Worm (Caenorhabditis elegans) whole organism, young adult: ENCODE results near the gene F56C9.8.

Experiments
- F23B12.7 ChIP-seq: sonication (generic microtip); optimal IDR thresholded peaks from 2 replicates; lab custom pipeline; 2017; ENCODE audit warnings: missing genetic modification characterization, mild to moderate bottlenecking, missing compliant biosample characterization, antibody characterized with exemption, moderate library complexity; ENCODE audit not compliant: insufficient read depth
- F52B5.7 ChIP-seq: sonication (generic microtip); optimal IDR thresholded peaks from 2 replicates; lab custom pipeline; 2016; ENCODE audit warnings: mild to moderate bottlenecking, missing genetic modification characterization, missing compliant biosample characterization
- K12H6.12 ChIP-seq: fragments of 200-800 bp; sonication (Bioruptor generic); optimal IDR thresholded peaks from 2 replicates; lab custom pipeline; 2018; ENCODE audit warnings: mild to moderate bottlenecking, missing genetic modification characterization, missing compliant biosample characterization
- Y56A3A.18 ChIP-seq: fragments of 200-800 bp; sonication (Bioruptor generic); IDR thresholded peaks from 2 replicates; pipeline ENCODE4 v1.3.6; 2022; ENCODE audit warnings: missing genetic modification reagents, missing genetic modification characterization, missing compliant biosample characterization
- Y79H2A.3 ChIP-seq: fragments of 200-800 bp; sonication (Bioruptor generic); conservative IDR thresholded peaks from 2 replicates; pipeline ENCODE4 v1.3.6; 2022; ENCODE audit warnings: missing genetic modification reagents, missing genetic modification characterization, missing compliant biosample characterization
- aptf-2 ChIP-seq: fragments of 200-800 bp; sonication (Bioruptor generic); conservative IDR thresholded peaks from 2 replicates; pipeline ENCODE4 v1.3.6; 2022; ENCODE audit warnings: missing genetic modification reagents, missing genetic modification characterization, missing compliant biosample characterization
- athp-1 ChIP-seq: sonication (generic microtip); optimal IDR thresholded peaks from 2 replicates; lab custom pipeline; 2017; ENCODE audit warnings: mild to moderate bottlenecking, missing genetic modification characterization, missing compliant biosample characterization
- attf-3 ChIP-seq: fragments of 200-800 bp; sonication (Bioruptor generic); conservative IDR thresholded peaks from 2 replicates; pipeline ENCODE4 v1.3.6; 2022; ENCODE audit warnings: missing genetic modification reagents, missing genetic modification characterization, missing compliant biosample characterization
- attf-5 ChIP-seq: fragments of 200-800 bp; sonication (Bioruptor generic); optimal IDR thresholded peaks from 2 replicates; lab custom pipeline; 2018; ENCODE audit warnings: mild to moderate bottlenecking, missing genetic modification characterization, missing compliant biosample characterization
- bed-1 ChIP-seq: fragments of 200-800 bp; sonication (Bioruptor generic); IDR thresholded peaks from 2 replicates; pipeline ENCODE4 v1.3.6; 2022; ENCODE audit warnings: missing genetic modification reagents, missing genetic modification characterization, missing compliant biosample characterization
- ccch-3 ChIP-seq: fragments of 200-800 bp; sonication (Bioruptor generic); optimal IDR thresholded peaks from 2 replicates; lab custom pipeline; 2018; ENCODE audit warnings: mild to moderate bottlenecking, missing genetic modification characterization, missing compliant biosample characterization
- cebp-1 ChIP-seq, 2 experiments: fragments of 200-800 bp in 1 of 2; sonication (Bioruptor generic) in 1 of 2; sonication (generic microtip) in 1 of 2; IDR thresholded peaks in 1 of 2; optimal IDR thresholded peaks in 1 of 2; 2 replicates each; pipeline versions ENCODE4 v1.3.6 to Lab custom; 2017 to 2022; ENCODE audit warnings: missing compliant biosample characterization in 2 of 2, missing genetic modification characterization in 2 of 2, mild to moderate bottlenecking in 1 of 2, missing genetic modification reagents in 1 of 2, moderate library complexity in 1 of 2
- ceh-100 ChIP-seq: fragments of 200-800 bp; sonication (Bioruptor generic); IDR thresholded peaks from 2 replicates; pipeline ENCODE4 v1.3.6; 2022; ENCODE audit warnings: missing genetic modification reagents, missing genetic modification characterization, missing compliant biosample characterization
- ceh-58 ChIP-seq: fragments of 200-800 bp; sonication (Bioruptor generic); IDR thresholded peaks from 2 replicates; pipeline ENCODE4 v1.3.6; 2022; ENCODE audit warnings: missing genetic modification characterization, missing compliant biosample characterization
- die-1 ChIP-seq: sonication (generic microtip); optimal IDR thresholded peaks from 2 replicates; lab custom pipeline; 2016; ENCODE audit warnings: missing genotype, mild to moderate bottlenecking, missing genetic modification characterization, missing compliant biosample characterization
- egl-18 ChIP-seq: fragments of 200-800 bp; sonication (Bioruptor generic); IDR thresholded peaks from 2 replicates; pipeline ENCODE4 v1.3.6; 2022; ENCODE audit warnings: missing genetic modification reagents, missing genetic modification characterization, missing compliant biosample characterization
- egl-44 ChIP-seq: fragments of 200-800 bp; sonication (Bioruptor generic); IDR thresholded peaks from 2 replicates; pipeline ENCODE4 v1.3.6; 2022; ENCODE audit warnings: missing genetic modification reagents, missing genetic modification characterization, missing compliant biosample characterization
- ekl-4 ChIP-seq: fragments of 200-800 bp; sonication (Bioruptor generic); IDR thresholded peaks from 2 replicates; pipeline ENCODE4 v1.3.6; 2022; ENCODE audit warnings: missing genetic modification reagents, missing genetic modification characterization, missing compliant biosample characterization
- hmg-1.2 ChIP-seq: fragments of 200-800 bp; sonication (Bioruptor generic); IDR thresholded peaks from 2 replicates; pipeline ENCODE4 v1.3.6; 2022; ENCODE audit warnings: missing genetic modification reagents, missing genetic modification characterization, missing compliant biosample characterization
- hrde-1 ChIP-seq: sonication (generic microtip); optimal IDR thresholded peaks from 2 replicates; lab custom pipeline; 2016; ENCODE audit warnings: missing genetic modification characterization, mild to moderate bottlenecking, missing compliant biosample characterization, moderate library complexity, missing genotype, missing genetic modification reagents, borderline replicate concordance
- hsf-1 ChIP-seq: fragments of 200-800 bp; sonication (Bioruptor generic); IDR thresholded peaks from 2 replicates; pipeline ENCODE4 v1.3.6; 2022; ENCODE audit warnings: missing genetic modification reagents, missing genetic modification characterization, missing compliant biosample characterization
- lin-54 ChIP-seq: fragments of 200-800 bp; sonication (Bioruptor generic); optimal IDR thresholded peaks from 2 replicates; lab custom pipeline; 2018; ENCODE audit warnings: mild to moderate bottlenecking, missing genetic modification characterization, missing compliant biosample characterization
- madf-8 ChIP-seq: fragments of 200-800 bp; sonication (Bioruptor generic); conservative IDR thresholded peaks from 2 replicates; pipeline ENCODE4 v1.3.6; 2022; ENCODE audit warnings: missing genetic modification reagents, missing genetic modification characterization, missing compliant biosample characterization
- mcd-1 ChIP-seq: fragments of 200-800 bp; sonication (Bioruptor generic); IDR thresholded peaks from 2 replicates; pipeline ENCODE4 v1.3.6; 2022; ENCODE audit warnings: missing genetic modification reagents, missing genetic modification characterization, missing compliant biosample characterization
- mel-28 ChIP-seq: sonication (generic microtip); optimal IDR thresholded peaks from 2 replicates; lab custom pipeline; 2016; ENCODE audit warnings: borderline replicate concordance, mild to moderate bottlenecking, missing genetic modification characterization, missing compliant biosample characterization
- mxl-1 ChIP-seq: sonication (generic microtip); optimal IDR thresholded peaks from 2 replicates; lab custom pipeline; 2016; ENCODE audit warnings: missing genetic modification characterization, missing compliant biosample characterization
- nfya-2 ChIP-seq: fragments of 200-800 bp; sonication (Bioruptor generic); IDR thresholded peaks from 2 replicates; pipeline ENCODE4 v1.3.6; 2022; ENCODE audit warnings: missing genetic modification reagents, missing genetic modification characterization, missing compliant biosample characterization
- nfyb-1 ChIP-seq: fragments of 200-800 bp; sonication (Bioruptor generic); IDR thresholded peaks from 2 replicates; pipeline ENCODE4 v1.3.6; 2022; ENCODE audit warnings: missing genetic modification reagents, missing genetic modification characterization, missing compliant biosample characterization
- sdz-38 ChIP-seq: sonication (generic microtip); optimal IDR thresholded peaks from 2 replicates; lab custom pipeline; 2016; ENCODE audit warnings: missing genotype, missing genetic modification characterization, missing compliant biosample characterization
- snpc-3.4 ChIP-seq: sonication (generic microtip); optimal IDR thresholded peaks from 2 replicates; lab custom pipeline; 2017; ENCODE audit warnings: missing genetic modification characterization, mild to moderate bottlenecking, missing compliant biosample characterization, antibody characterized with exemption, moderate library complexity, missing genotype, missing genetic modification reagents
- snpc-4 ChIP-seq, 5 experiments: fragments of 150-350 bp in 1 of 5; sonication (generic microtip) in 4 of 5; optimal IDR thresholded peaks; 2 replicates each; lab custom pipeline; 2014 to 2018; ENCODE audit warnings: missing genetic modification characterization in 5 of 5, missing biosample characterization in 3 of 5, antibody characterized with exemption in 2 of 5, mild to moderate bottlenecking in 2 of 5, missing compliant biosample characterization in 2 of 5, missing genotype in 2 of 5, moderate library complexity in 2 of 5, missing genetic modification reagents in 1 of 5
- tbp1 ChIP-seq: fragments of 200-800 bp; sonication (Bioruptor generic); optimal IDR thresholded peaks from 2 replicates; lab custom pipeline; 2018; ENCODE audit warnings: mild to moderate bottlenecking, missing genetic modification characterization, missing compliant biosample characterization
- zfh-2 ChIP-seq: fragments of 200-800 bp; sonication (Bioruptor generic); conservative IDR thresholded peaks from 2 replicates; pipeline ENCODE4 v1.3.6; 2022; ENCODE audit warnings: missing genetic modification reagents, missing genetic modification characterization, missing compliant biosample characterization
- ztf-18 ChIP-seq: sonication (generic microtip); optimal IDR thresholded peaks from 2 replicates; lab custom pipeline; 2016; ENCODE audit warnings: missing genotype, mild to moderate bottlenecking, missing genetic modification characterization, missing compliant biosample characterization
- ztf-6 ChIP-seq: fragments of 200-800 bp; sonication (Bioruptor generic); IDR thresholded peaks from 2 replicates; pipeline ENCODE4 v1.3.6; 2022; ENCODE audit warnings: missing genetic modification reagents, missing genetic modification characterization, missing compliant biosample characterization

The F56C9.8 gene

ce11 chrIII:7358627-7359026 lies 39.3 kb upstream of the F56C9.8 start (continued):
- TF ChIP-seq sdz-38 (tag; lab: Kevin White, UChicago): no peak

- TF ChIP-seq Y56A3A.18 (GFP tag; lab: Robert Waterston, UW) (no peak), nfyb-1 (GFP tag; lab: Robert Waterston, UW) (no peak), K12H6.12 (tag; lab: Kevin White, UChicago) (peak; percentile 8), hrde-1 (peak; percentile 14), lin-54 (peak; percentile 23), Y79H2A.3 (GFP tag; lab: Robert Waterston, UW) (no peak), hmg-1.2 (peak; percentile 29; the same call in 1 of the 2 replicates), cebp-1 (GFP tag; IDR thresholded peaks at IDR 0.05; lab: Robert Waterston, UW) (no peak), cebp-1 (tag; optimal IDR thresholded peaks at IDR 0.05; lab: Kevin White, UChicago) (peak; percentile 39), nfya-2 (GFP tag; lab: Robert Waterston, UW) (no peak), egl-44 (GFP tag; lab: Robert Waterston, UW) (no peak), zfh-2 (GFP tag; lab: Robert Waterston, UW) (no peak), attf-5 (GFP tag; lab: Kevin White, UChicago) (peak; percentile 65), snpc-3.4 (peak; percentile 5), mcd-1 (GFP tag; lab: Robert Waterston, UW) (no peak), ekl-4 (GFP tag; lab: Robert Waterston, UW) (peak; percentile 32; the same call in 1 of the 2 replicates), hsf-1 (GFP tag; lab: Robert Waterston, UW) (0 out of 2 replicates have a peak, but pooled peaks have one; percentile 29), die-1 (peak; percentile 24), mel-28 (no peak), athp-1 (tag; lab: Kevin White, UChicago) (peak; percentile 24), bed-1 (GFP tag; lab: Robert Waterston, UW) (no peak), F23B12.7 (tag; lab: Kevin White, UChicago) (no peak), snpc-4 (GFP tag; optimal IDR thresholded peaks at IDR 0.05; lab: Kevin White, UChicago) (no peak), snpc-4 (tag; optimal IDR thresholded peaks at IDR 0.05; lab: Kevin White, UChicago) (peak in 2 of 4 experiments; percentile 14 to 24), tbp1 (peak; percentile 33), ztf-18 (tag; lab: Kevin White, UChicago) (peak; percentile 14)
Measured at ce11 chrIII:7357356-7357755, 38.0 kb upstream of the F56C9.8 start, which contains the start of gene F08F8.10. TSS of gene F08F8.10 (minus strand) at chrIII:7357393.

ce11 chrIII:7353871-7354270 lies 34.6 kb upstream of the F56C9.8 start, which contains the start of gene F08F8.9:
TSS of gene F08F8.9 (minus strand) at chrIII:7353971.
- no peak for TF ChIP-seq F52B5.7 (tag; lab: Kevin White, UChicago)
- TF ChIP-seq ceh-100 (GFP tag; lab: Robert Waterston, UW): no peak
- TF ChIP-seq ccch-3 (GFP tag; lab: Kevin White, UChicago): no peak
- no peak for TF ChIP-seq ceh-58 (GFP tag; lab: Robert Waterston, UW)
- TF ChIP-seq aptf-2 (GFP tag; lab: Robert Waterston, UW): no peak
- no peak for TF ChIP-seq attf-3 (GFP tag; lab: Robert Waterston, UW)
- no peak for TF ChIP-seq egl-18 (GFP tag; lab: Robert Waterston, UW)
- no peak for TF ChIP-seq ztf-6 (GFP tag; lab: Robert Waterston, UW)
- TF ChIP-seq hmg-1.2: no peak
- no peak for TF ChIP-seq madf-8 (GFP tag; lab: Robert Waterston, UW)
- TF ChIP-seq snpc-4 (GFP tag; optimal IDR thresholded peaks at IDR 0.05; lab: Kevin White, UChicago): no peak
- TF ChIP-seq snpc-4 (tag; optimal IDR thresholded peaks at IDR 0.05; lab: Kevin White, UChicago): no peak
- TF ChIP-seq K12H6.12 (tag; lab: Kevin White, UChicago): no peak
- TF ChIP-seq mxl-1 (tag; lab: Kevin White, UChicago): no peak
